Fruit fly (Drosophila melanogaster) whole organism, embryonic: Measurements from ENCODE around the gene CG7512.

Source experiments
- CG10267 ChIP-seq: fragments of 200-800 bp; sonication (Bioruptor generic); optimal IDR thresholded peaks from 2 replicates; lab custom pipeline; 2018; ENCODE audit warnings: missing biosample characterization, mild to moderate bottlenecking, missing genetic modification characterization, moderate library complexity
- CG12219 ChIP-seq: fragments of 200-800 bp; sonication (Bioruptor generic); optimal IDR thresholded peaks from 3 replicates; lab custom pipeline; 2018; ENCODE audit warnings: missing biosample characterization, mild to moderate bottlenecking, missing genetic modification characterization
- CG12659 ChIP-seq: fragments of 200-800 bp; sonication (Bioruptor generic); optimal IDR thresholded peaks from 3 replicates; lab custom pipeline; 2017; ENCODE audit warnings: mild to moderate bottlenecking, missing biosample characterization, missing genetic modification reagents, missing genetic modification characterization
- CG13123 ChIP-seq: fragments of 200-800 bp; sonication (Bioruptor generic); optimal IDR thresholded peaks from 2 replicates; lab custom pipeline; 2016; ENCODE audit warnings: missing biosample characterization, missing genetic modification characterization
- CG13775 ChIP-seq: fragments of 200-800 bp; sonication (Bioruptor generic); optimal IDR thresholded peaks from 3 replicates; lab custom pipeline; 2017; ENCODE audit warnings: missing biosample characterization, mild to moderate bottlenecking, missing genetic modification characterization
- CG14710 ChIP-seq: fragments of 200-800 bp; sonication (Bioruptor generic); optimal IDR thresholded peaks from 3 replicates; lab custom pipeline; 2019; ENCODE audit warnings: missing biosample characterization, mild to moderate bottlenecking, missing genetic modification characterization, moderate library complexity
- CG15696 ChIP-seq: fragments of 200-800 bp; sonication (Bioruptor generic); optimal IDR thresholded peaks from 2 replicates; lab custom pipeline; 2019; ENCODE audit warnings: missing biosample characterization, mild to moderate bottlenecking, missing genetic modification characterization, moderate library complexity
- CG16779 ChIP-seq: fragments of 200-800 bp; sonication (Bioruptor generic); IDR thresholded peaks from 2 replicates; pipeline ENCODE4 v1.3.6; 2022; ENCODE audit warnings: missing biosample characterization, missing genetic modification characterization
- CG16815 ChIP-seq: fragments of 200-800 bp; sonication (Bioruptor generic); optimal IDR thresholded peaks from 3 replicates; lab custom pipeline; 2017; ENCODE audit warnings: missing biosample characterization, mild to moderate bottlenecking, missing genetic modification characterization
- CG18599 ChIP-seq: fragments of 200-800 bp; sonication (Bioruptor generic); optimal IDR thresholded peaks from 3 replicates; lab custom pipeline; 2017; ENCODE audit warnings: missing biosample characterization, missing genetic modification characterization, mild to moderate bottlenecking, moderate library complexity, missing genetic modification reagents
- CG30403 ChIP-seq: fragments of 200-800 bp; sonication (Bioruptor generic); optimal IDR thresholded peaks from 3 replicates; lab custom pipeline; 2016; ENCODE audit warnings: missing biosample characterization, missing genetic modification characterization
- CG3407 ChIP-seq: fragments of 200-800 bp; sonication (Bioruptor generic); optimal IDR thresholded peaks from 2 replicates; lab custom pipeline; 2018; ENCODE audit warnings: missing biosample characterization, mild to moderate bottlenecking, missing genetic modification characterization
- CG4404 ChIP-seq: fragments of 200-800 bp; sonication (Bioruptor generic); IDR thresholded peaks from 2 replicates; pipeline ENCODE4 v1.3.6; 2022; ENCODE audit warnings: missing biosample characterization, missing genetic modification characterization
- CG6272 ChIP-seq: fragments of 200-800 bp; sonication (Bioruptor generic); IDR thresholded peaks from 2 replicates; pipeline ENCODE4 v1.3.6; 2022; ENCODE audit warnings: missing biosample characterization, missing genetic modification characterization
- CG6765 ChIP-seq: fragments of 200-800 bp; sonication (Bioruptor generic); optimal IDR thresholded peaks from 3 replicates; lab custom pipeline; 2017; ENCODE audit warnings: missing biosample characterization, mild to moderate bottlenecking, missing genetic modification characterization
- CG7556 ChIP-seq: fragments of 200-800 bp; sonication (Bioruptor generic); optimal IDR thresholded peaks from 2 replicates; lab custom pipeline; 2017; ENCODE audit warnings: missing biosample characterization, mild to moderate bottlenecking, missing genetic modification characterization
- CG9932 ChIP-seq: fragments of 200-800 bp; sonication (Bioruptor generic); IDR thresholded peaks from 2 replicates; pipeline ENCODE4 v1.3.6; 2022; ENCODE audit warnings: missing biosample characterization, missing genetic modification characterization
- D ChIP-seq, 2 experiments: fragments of 200-800 bp in 1 of 2; fragments of >200 bp in 1 of 2; sonication (Bioruptor generic) in 1 of 2; optimal IDR thresholded peaks; 2 replicates in 1 of 2; 3 replicates in 1 of 2; lab custom pipeline; 2017; ENCODE audit warnings: mild to moderate bottlenecking in 1 of 2, missing biosample characterization in 1 of 2, missing genetic modification characterization in 1 of 2, missing genetic modification reagents in 1 of 2
- Dad ChIP-seq: fragments of 200-800 bp; sonication (Bioruptor generic); optimal IDR thresholded peaks from 3 replicates; lab custom pipeline; 2016; ENCODE audit warnings: missing biosample characterization, missing genetic modification characterization
- Ets65A ChIP-seq: fragments of 200-800 bp; sonication (Bioruptor generic); peaks from one replicate; lab custom pipeline; 2016; ENCODE audit warnings: missing biosample characterization, missing genetic modification characterization
- Hr3 ChIP-seq: fragments of 200-800 bp; sonication (Bioruptor generic); optimal IDR thresholded peaks from 3 replicates; lab custom pipeline; 2016; ENCODE audit warnings: missing biosample characterization, missing genetic modification characterization
- Hr51 ChIP-seq, 2 experiments: fragments of 200-800 bp; sonication (Bioruptor generic); optimal IDR thresholded peaks; 2 replicates in 1 of 2; 3 replicates in 1 of 2; lab custom pipeline; 2016 to 2018; ENCODE audit warnings: missing biosample characterization in 2 of 2, missing genetic modification characterization in 2 of 2, mild to moderate bottlenecking in 1 of 2, moderate library complexity in 1 of 2
- PHDP ChIP-seq: fragments of 200-800 bp; sonication (Bioruptor generic); optimal IDR thresholded peaks from 3 replicates; lab custom pipeline; 2018; ENCODE audit warnings: missing biosample characterization, mild to moderate bottlenecking, missing genetic modification characterization, moderate library complexity
- Pdp1 ChIP-seq, 2 experiments: fragments of 200-800 bp; sonication (Bioruptor generic); optimal IDR thresholded peaks; 3 replicates each; lab custom pipeline; 2016; ENCODE audit warnings: missing biosample characterization in 2 of 2, missing genetic modification characterization in 2 of 2, mild to moderate bottlenecking in 1 of 2, moderate library complexity in 1 of 2
- Six4 ChIP-seq: fragments of 200-800 bp; sonication (Bioruptor generic); optimal IDR thresholded peaks from 2 replicates; lab custom pipeline; 2016; ENCODE audit warnings: missing biosample characterization, missing genetic modification characterization
- Spps ChIP-seq: fragments of 200-800 bp; sonication (Bioruptor generic); optimal IDR thresholded peaks from 2 replicates; lab custom pipeline; 2018; ENCODE audit warnings: missing biosample characterization, mild to moderate bottlenecking, missing genetic modification characterization
- Ssrp ChIP-seq: fragments of 200-800 bp; sonication (Bioruptor generic); optimal IDR thresholded peaks from 2 replicates; lab custom pipeline; 2018; ENCODE audit warnings: missing biosample characterization, mild to moderate bottlenecking, missing genetic modification characterization, moderate library complexity
- ara ChIP-seq: fragments of 200-800 bp; sonication (Bioruptor generic); IDR thresholded peaks from 2 replicates; pipeline ENCODE4 v1.3.6; 2022; ENCODE audit warnings: missing biosample characterization, missing genetic modification characterization
- ato ChIP-seq: fragments of 200-800 bp; sonication (Bioruptor generic); IDR thresholded peaks from 2 replicates; pipeline ENCODE4 v1.3.6; 2022; ENCODE audit warnings: missing biosample characterization, missing genetic modification characterization; ENCODE audit not compliant: partially characterized antibody
- az2 ChIP-seq: fragments of 200-800 bp; sonication (Bioruptor generic); optimal IDR thresholded peaks from 3 replicates; lab custom pipeline; 2016; ENCODE audit warnings: missing biosample characterization, missing genetic modification characterization
- bsh ChIP-seq, 2 experiments: fragments of 200-800 bp; sonication (Bioruptor generic); optimal IDR thresholded peaks; 2 replicates each; lab custom pipeline; 2017 to 2018; ENCODE audit warnings: mild to moderate bottlenecking in 2 of 2, missing biosample characterization in 2 of 2, missing genetic modification characterization in 2 of 2, moderate library complexity in 1 of 2
- da ChIP-seq: fragments of 200-800 bp; sonication (Bioruptor generic); optimal IDR thresholded peaks from 2 replicates; lab custom pipeline; 2016; ENCODE audit warnings: missing biosample characterization, missing genetic modification characterization
- dmrt11E ChIP-seq: fragments of 200-800 bp; sonication (Bioruptor generic); optimal IDR thresholded peaks from 3 replicates; lab custom pipeline; 2018; ENCODE audit warnings: missing biosample characterization, mild to moderate bottlenecking, missing genetic modification characterization, moderate library complexity
- ems ChIP-seq: fragments of 200-800 bp; sonication (Bioruptor generic); optimal IDR thresholded peaks from 3 replicates; lab custom pipeline; 2016; ENCODE audit warnings: missing biosample characterization, missing genetic modification characterization
- fd96Cb ChIP-seq: fragments of 200-800 bp; sonication (Bioruptor generic); optimal IDR thresholded peaks from 2 replicates; lab custom pipeline; 2018; ENCODE audit warnings: missing biosample characterization, mild to moderate bottlenecking, missing genetic modification characterization, moderate library complexity
- jumu ChIP-seq: fragments of 200-800 bp; sonication (Bioruptor generic); optimal IDR thresholded peaks from 3 replicates; lab custom pipeline; 2016; ENCODE audit warnings: missing biosample characterization, missing genetic modification characterization
- kay ChIP-seq: fragments of 200-800 bp; sonication (Bioruptor generic); optimal IDR thresholded peaks from 2 replicates; lab custom pipeline; 2016; ENCODE audit warnings: missing biosample characterization, missing genetic modification characterization
- nom ChIP-seq: fragments of 200-800 bp; sonication (Bioruptor generic); optimal IDR thresholded peaks from 2 replicates; lab custom pipeline; 2017; ENCODE audit warnings: missing biosample characterization, missing genetic modification characterization, mild to moderate bottlenecking, moderate library complexity, missing genetic modification reagents
- org-1 ChIP-seq: fragments of 200-800 bp; sonication (Bioruptor generic); optimal IDR thresholded peaks from 2 replicates; lab custom pipeline; 2017; ENCODE audit warnings: missing biosample characterization, missing genetic modification characterization
- p53 ChIP-seq: fragments of 200-800 bp; sonication (Bioruptor generic); optimal IDR thresholded peaks from 2 replicates; lab custom pipeline; 2016; ENCODE audit warnings: missing biosample characterization, missing genetic modification characterization
- pros ChIP-seq: fragments of 200-800 bp; sonication (Bioruptor generic); optimal IDR thresholded peaks from 3 replicates; lab custom pipeline; 2019; ENCODE audit warnings: missing biosample characterization, mild to moderate bottlenecking, missing genetic modification characterization, moderate library complexity
- repo ChIP-seq: fragments of 200-800 bp; sonication (Bioruptor generic); optimal IDR thresholded peaks from 2 replicates; lab custom pipeline; 2016; ENCODE audit warnings: missing biosample characterization, missing genetic modification characterization
- seq ChIP-seq: fragments of 200-800 bp; sonication (Bioruptor generic); IDR thresholded peaks from 2 replicates; pipeline ENCODE4 v1.3.6; 2022; ENCODE audit warnings: missing biosample characterization, missing genetic modification characterization
- sisA ChIP-seq: fragments of 200-800 bp; sonication (Bioruptor generic); IDR thresholded peaks from 2 replicates; pipeline ENCODE4 v1.3.6; 2022; ENCODE audit warnings: missing biosample characterization, missing genetic modification characterization
- slbo ChIP-seq: fragments of 200-800 bp; sonication (Bioruptor generic); IDR thresholded peaks from 2 replicates; pipeline ENCODE4 v1.3.6; 2022; ENCODE audit warnings: missing biosample characterization, missing genetic modification characterization
- so ChIP-seq: fragments of 200-800 bp; sonication (Bioruptor generic); IDR thresholded peaks from 3 replicates; pipeline ENCODE4 v1.3.6; 2022; ENCODE audit warnings: missing biosample characterization, missing genetic modification characterization
- tap ChIP-seq: fragments of 200-800 bp; optimal IDR thresholded peaks from 3 replicates; lab custom pipeline; 2019; ENCODE audit warnings: missing biosample characterization, mild to moderate bottlenecking, missing genetic modification characterization, moderate library complexity
- trh ChIP-seq: fragments of 200-800 bp; sonication (Bioruptor generic); optimal IDR thresholded peaks from 2 replicates; lab custom pipeline; 2016; ENCODE audit warnings: missing biosample characterization, missing genetic modification characterization
- wek ChIP-seq: fragments of 200-800 bp; sonication (Bioruptor generic); optimal IDR thresholded peaks from 3 replicates; lab custom pipeline; 2018; ENCODE audit warnings: missing biosample characterization, mild to moderate bottlenecking, missing genetic modification characterization, moderate library complexity
- zf30C ChIP-seq: fragments of 200-800 bp; sonication (Bioruptor generic); optimal IDR thresholded peaks from 3 replicates; lab custom pipeline; 2018; ENCODE audit warnings: missing biosample characterization, mild to moderate bottlenecking, missing genetic modification characterization

CG7512 gene

DNA sequence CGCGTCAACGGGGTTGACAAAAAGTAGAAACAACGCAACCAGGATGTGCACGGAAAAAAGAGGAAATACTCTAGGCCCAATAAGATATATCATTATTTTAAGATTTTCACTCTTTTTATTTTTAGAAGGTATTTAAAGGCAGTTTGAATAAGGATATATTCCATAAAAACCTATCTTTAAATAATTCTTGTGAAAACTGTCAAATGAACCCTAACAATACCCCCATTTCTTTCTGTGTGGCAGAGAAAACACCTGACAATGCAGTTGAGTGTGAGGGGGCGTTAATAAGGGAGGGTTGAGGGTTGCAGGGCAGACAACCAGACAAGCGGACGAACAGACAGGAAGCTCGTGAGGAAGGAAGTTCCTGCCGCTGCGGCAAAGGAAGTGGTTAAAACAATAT is 38.4 kb downstream of the CG7512 start (continued):
- TF ChIP-seq pros (peak; percentile 73), wek (GFP tag; lab: Kevin White, UChicago) (no peak), CG6765 (GFP tag; lab: Kevin White, UChicago) (no peak), sisA (GFP tag; lab: Robert Waterston, UW) (peak; percentile 45), trh (GFP tag; lab: Kevin White, UChicago) (no peak), CG30403 (GFP tag; lab: Kevin White, UChicago) (peak; percentile 38), CG9932 (GFP tag; lab: Robert Waterston, UW) (no peak), bsh (GFP tag; optimal IDR thresholded peaks at IDR 0.05; lab: Kevin White, UChicago) (peak in 1 of 2 experiments; percentile 73), Six4 (GFP tag; lab: Kevin White, UChicago) (peak; percentile 28), seq (GFP tag; lab: Robert Waterston, UW) (no peak), CG4404 (GFP tag; lab: Robert Waterston, UW) (0 out of 2 replicates have a peak, but pooled peaks have one; percentile 15), org-1 (GFP tag; lab: Kevin White, UChicago) (no peak), Dad (no peak), tap (tag; lab: Kevin White, UChicago) (peak; percentile 9), slbo (0 out of 2 replicates have a peak, but pooled peaks have one; percentile 29), PHDP (tag; lab: Kevin White, UChicago) (peak; percentile 36), jumu (GFP tag; lab: Kevin White, UChicago) (peak; percentile 14), ara (GFP tag; lab: Robert Waterston, UW) (no peak), ato (GFP tag; lab: Robert Waterston, UW) (no peak), Ssrp (tag; lab: Kevin White, UChicago) (peak; percentile 15), D (optimal IDR thresholded peaks at IDR 0.05; lab: Kevin White, UChicago) (no peak), D (GFP tag; optimal IDR thresholded peaks at IDR 0.05; lab: Kevin White, UChicago) (peak; percentile 23), nom (GFP tag; lab: Kevin White, UChicago) (peak; percentile 8), p53 (GFP tag; lab: Kevin White, UChicago) (no peak), CG6272 (peak; percentile 14; the same call in 1 of the 2 replicates), Hr51 (GFP tag; optimal IDR thresholded peaks at IDR 0.05; lab: Kevin White, UChicago) (peak in 1 of 2 experiments; percentile 20), da (GFP tag; lab: Kevin White, UChicago) (no peak), Hr3 (GFP tag; lab: Kevin White, UChicago) (peak; percentile 20), CG3407 (GFP tag; lab: Kevin White, UChicago) (peak; percentile 3), ems (GFP tag; lab: Kevin White, UChicago) (peak; percentile 2), CG16815 (peak; percentile 3), fd96Cb (peak; percentile 41), CG16779 (GFP tag; lab: Robert Waterston, UW) (no peak), CG18599 (GFP tag; lab: Kevin White, UChicago) (peak; percentile 40), az2 (GFP tag; lab: Kevin White, UChicago) (peak; percentile 12), CG13775 (GFP tag; lab: Kevin White, UChicago) (peak; percentile 11), CG7556 (GFP tag; lab: Kevin White, UChicago) (peak; percentile 36), repo (GFP tag; lab: Kevin White, UChicago) (no peak), CG14710 (tag; lab: Kevin White, UChicago) (peak; percentile 59), CG15696 (peak; percentile 47), CG12219 (GFP tag; lab: Kevin White, UChicago) (peak; percentile 27), Ets65A (GFP tag; lab: Kevin White, UChicago) (peak; percentile 82), dmrt11E (tag; lab: Kevin White, UChicago) (peak; percentile 75), Pdp1 (GFP tag; optimal IDR thresholded peaks at IDR 0.05; lab: Kevin White, UChicago) (peak; percentile 3 to 26), zf30C (GFP tag; lab: Kevin White, UChicago) (peak; percentile 76), Spps (tag; lab: Kevin White, UChicago) (peak; percentile 25), CG12659 (GFP tag; lab: Kevin White, UChicago) (peak; percentile 4), CG13123 (GFP tag; lab: Kevin White, UChicago) (no peak), CG10267 (peak; percentile 36), kay (peak; percentile 6), so (GFP tag; lab: Robert Waterston, UW) (no peak)
